Worm (Caenorhabditis elegans): ENCODE results near the gene cnc-6.
A peak's percentile ranks its signal among the peaks of the same experiment; 100 is the strongest.

cnc-6 gene

DNA sequence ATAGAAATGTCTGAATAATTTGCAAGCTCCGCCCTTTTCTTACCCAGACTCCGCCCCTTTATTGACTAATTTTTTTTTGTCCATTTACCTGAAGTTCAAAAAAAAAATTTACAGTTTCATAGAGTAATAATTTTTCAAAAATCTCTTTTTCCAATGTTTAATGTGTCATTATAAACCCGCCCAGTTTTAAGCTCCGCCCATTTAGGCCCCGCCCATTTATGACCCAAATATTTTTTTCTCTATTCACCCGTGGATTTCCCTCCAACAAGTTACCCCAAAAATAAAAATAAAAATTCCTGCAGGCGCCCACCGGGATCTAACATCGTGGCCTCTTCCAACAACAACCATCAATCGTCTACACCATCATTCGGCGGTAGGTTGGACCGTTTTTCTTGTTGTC is 24.7 kb downstream of the cnc-6 start, which contains the start of gene rimb-1:
rimb-1 (plus strand) TSS at position 301 of the 400 bp plus-strand sequence.
- TF ChIP-seq unc-62 (GFP tag; optimal IDR thresholded peaks at IDR 0.05), result no peak
- TF ChIP-seq fkh-2 (tag; optimal IDR thresholded peaks at IDR 0.05), result no peak
- no peak for TF ChIP-seq aly-2 (tag; optimal IDR thresholded peaks at IDR 0.05)
- TF ChIP-seq fkh-10 (GFP tag; optimal IDR thresholded peaks at IDR 0.05), result no peak
- no peak for TF ChIP-seq ceh-16 (tag; optimal IDR thresholded peaks at IDR 0.05)
- TF ChIP-seq nhr-43 (tag; optimal IDR thresholded peaks at IDR 0.05; ENCODE audit: poor library complexity, severe bottlenecking), result no peak
- no peak for TF ChIP-seq sea-2 (GFP tag; optimal IDR thresholded peaks at IDR 0.05)
- TF ChIP-seq ztf-4 (tag; optimal IDR thresholded peaks at IDR 0.05), result no peak
- no peak for TF ChIP-seq ceh-82 (tag; optimal IDR thresholded peaks at IDR 0.05)
- TF ChIP-seq nhr-12 (tag; optimal IDR thresholded peaks at IDR 0.05), result no peak
- TF ChIP-seq ceh-28 (tag; optimal IDR thresholded peaks at IDR 0.05), result no peak

- TF ChIP-seq mdl-1 (tag; optimal IDR thresholded peaks at IDR 0.05), result no peak
- no peak for TF ChIP-seq ztf-11 (tag; optimal IDR thresholded peaks at IDR 0.05)
- no peak for TF ChIP-seq fkh-10 (GFP tag; optimal IDR thresholded peaks at IDR 0.05)
- TF ChIP-seq elt-1 (tag; optimal IDR thresholded peaks at IDR 0.05), result no peak
- TF ChIP-seq ZK546.5 (tag; optimal IDR thresholded peaks at IDR 0.05), result no peak
- no peak for TF ChIP-seq nhr-25 (tag; optimal IDR thresholded peaks at IDR 0.05)
- TF ChIP-seq R02D3.7 (tag; optimal IDR thresholded peaks at IDR 0.05), result no peak
- no peak for TF ChIP-seq unc-39 (tag; optimal IDR thresholded peaks at IDR 0.05)
- TF ChIP-seq lin-39 (tag; optimal IDR thresholded peaks at IDR 0.05), result no peak
- TF ChIP-seq nhr-76 (tag; optimal IDR thresholded peaks at IDR 0.05), result no peak
- TF ChIP-seq ceh-9 (tag; optimal IDR thresholded peaks at IDR 0.05), result no peak
- TF ChIP-seq eor-1 (tag; optimal IDR thresholded peaks at IDR 0.05), result no peak
- no peak for TF ChIP-seq tbx-2 (tag; optimal IDR thresholded peaks at IDR 0.05)
- TF ChIP-seq nfya-1 (tag; optimal IDR thresholded peaks at IDR 0.05; ENCODE audit: insufficient read depth), result no peak
- no peak for TF ChIP-seq ztf-4 (tag; optimal IDR thresholded peaks at IDR 0.05)
- TF ChIP-seq nhr-237 (tag; optimal IDR thresholded peaks at IDR 0.05), result no peak
- no peak for TF ChIP-seq zag-1 (tag; optimal IDR thresholded peaks at IDR 0.05)
These were observed 25.6 kb downstream of the cnc-6 start for ce11 chrIII:1788972-1789371.

DNA sequence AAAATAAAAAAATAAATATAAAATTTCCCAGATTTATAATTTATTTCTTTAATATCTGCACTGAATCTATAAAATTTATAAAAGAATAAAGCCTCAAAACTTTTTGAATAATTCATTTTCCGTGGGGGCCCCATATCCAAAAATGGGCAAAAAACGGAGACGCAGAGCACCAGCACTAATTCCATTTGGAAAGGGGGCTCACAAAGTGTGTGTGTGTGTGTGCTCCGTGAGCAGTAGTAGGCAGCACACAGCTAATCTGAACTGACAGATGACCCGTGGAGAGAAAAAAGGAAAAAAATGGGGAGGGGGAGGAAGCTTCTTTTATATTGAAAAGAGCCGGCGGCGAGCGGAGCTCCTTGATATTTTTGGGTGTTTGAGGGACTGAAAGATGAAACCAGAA is 28.6 kb downstream of the cnc-6 start:
- TF ChIP-seq pqm-1 (tag; optimal IDR thresholded peaks at IDR 0.05) (no peak), lsy-12 (tag; optimal IDR thresholded peaks at IDR 0.05) (no peak), nhr-12 (tag; optimal IDR thresholded peaks at IDR 0.05) (no peak), aly-2 (tag; optimal IDR thresholded peaks at IDR 0.05) (no peak), lin-39 (tag; optimal IDR thresholded peaks at IDR 0.05) (peak; percentile 21), nfya-1 (tag; optimal IDR thresholded peaks at IDR 0.05; ENCODE audit: insufficient read depth) (peak; percentile 17)

- peak; percentile 84 for TF ChIP-seq ceh-28 (tag; optimal IDR thresholded peaks at IDR 0.05)
- TF ChIP-seq ztf-11 (tag; optimal IDR thresholded peaks at IDR 0.05), result no peak
These were observed 30.1 kb downstream of the cnc-6 start for ce11 chrIII:1793416-1793815.

- TF ChIP-seq jun-1 (tag; optimal IDR thresholded peaks at IDR 0.05) (no peak), nhr-76 (tag; optimal IDR thresholded peaks at IDR 0.05) (no peak), lin-15B (tag; optimal IDR thresholded peaks at IDR 0.05) (no peak), ceh-28 (tag; optimal IDR thresholded peaks at IDR 0.05) (peak; percentile 65), ceh-82 (tag; optimal IDR thresholded peaks at IDR 0.05) (no peak)
These were observed 30.8 kb downstream of the cnc-6 start for ce11 chrIII:1794100-1794499.

ce11 chrIII:1799407-1799806 is 36.1 kb downstream of the cnc-6 start:
- TF ChIP-seq nhr-11 (tag; optimal IDR thresholded peaks at IDR 0.05) (no peak), skn-1 (tag; optimal IDR thresholded peaks at IDR 0.05) (no peak), nfya-1 (tag; optimal IDR thresholded peaks at IDR 0.05; ENCODE audit: insufficient read depth) (no peak), ceh-28 (tag; optimal IDR thresholded peaks at IDR 0.05) (no peak), nhr-28 (tag; optimal IDR thresholded peaks at IDR 0.05) (no peak)
